Worm (Caenorhabditis elegans): Measurements from ENCODE around the gene clc-29.

clc-29 gene

DNA sequence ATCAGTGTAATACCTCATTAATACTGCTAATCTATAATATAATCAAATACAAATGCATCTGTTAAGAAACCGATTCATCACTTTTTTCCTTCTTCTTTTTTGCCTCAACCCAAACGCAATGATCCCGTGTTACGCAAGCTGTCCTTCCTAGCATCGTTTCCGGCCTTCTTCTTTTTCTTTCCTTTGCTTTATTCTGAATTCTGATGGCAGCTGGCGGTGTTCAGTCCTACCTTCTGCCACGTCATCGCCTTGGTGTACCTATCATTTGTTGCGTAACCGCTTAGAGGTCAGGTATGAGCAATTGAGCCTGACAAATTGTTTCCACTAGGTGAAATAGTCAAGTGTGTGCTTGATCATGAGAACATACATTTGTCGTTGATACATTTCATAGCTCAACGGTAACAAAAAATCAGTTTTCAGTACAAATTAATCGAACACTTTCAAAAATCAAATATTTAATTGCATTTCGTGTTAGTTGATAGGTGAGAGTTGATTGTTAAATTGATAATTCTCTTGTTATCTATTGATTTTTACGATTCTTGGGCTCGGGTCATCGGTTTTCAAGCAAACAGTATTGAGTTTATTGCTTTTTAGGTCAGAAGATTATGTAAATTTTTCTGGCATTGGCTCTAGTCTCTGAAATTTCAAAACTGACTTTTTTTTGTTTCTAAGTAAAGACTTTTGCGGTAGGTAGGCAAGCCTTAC lies 49.4 kb downstream of the clc-29 start:
- no peak for TF ChIP-seq him-1 (tag; optimal IDR thresholded peaks at IDR 0.05)
- TF ChIP-seq W03F9.2 (tag; optimal IDR thresholded peaks at IDR 0.05), result no peak
- TF ChIP-seq dao-5 (tag; optimal IDR thresholded peaks at IDR 0.05), result no peak

All from whole organism, L4/young adult.